Fruit fly (Drosophila melanogaster): ENCODE results near the gene chm.
A peak's percentile ranks its signal among the peaks of the same experiment; 100 is the strongest.

Gene chm

DNA sequence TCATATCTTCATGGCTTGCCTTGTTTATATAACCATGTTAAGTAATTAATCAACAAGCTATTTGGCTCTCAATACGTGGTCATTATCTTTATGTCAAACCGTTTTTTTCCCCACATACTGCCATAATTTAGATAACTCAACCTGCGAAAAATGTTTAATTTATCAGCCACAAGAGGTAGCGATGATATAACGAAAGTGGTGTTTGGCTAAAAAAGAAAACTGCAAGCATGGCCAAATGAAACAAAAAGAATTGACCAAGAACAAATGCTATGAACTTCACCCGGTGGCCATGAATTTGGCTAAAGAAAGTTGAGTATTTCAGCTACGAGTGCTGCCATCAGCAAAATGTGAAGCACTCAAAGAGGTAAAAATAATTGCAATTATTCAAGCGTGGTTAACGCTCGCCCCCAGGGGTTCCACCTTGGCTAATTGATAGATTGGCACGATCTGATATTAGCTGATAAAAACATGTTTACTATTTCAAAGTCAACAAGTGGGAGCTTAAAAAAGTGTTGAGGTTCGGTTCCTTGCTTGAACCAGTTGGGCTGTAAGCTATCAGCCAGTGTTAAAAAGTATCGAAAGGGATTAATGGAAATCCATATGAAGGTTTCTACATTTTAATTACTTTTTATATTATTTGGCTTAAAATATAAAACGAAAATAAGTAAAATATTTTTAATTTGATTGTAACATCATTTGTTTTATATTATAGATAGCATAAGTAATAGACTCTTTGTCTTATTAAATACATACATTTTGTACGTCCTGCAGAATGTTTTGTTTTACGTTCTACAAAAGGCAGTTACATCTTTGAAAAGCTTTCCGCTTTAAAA lies 24.5 kb downstream of the chm start (continued):
- TF ChIP-seq CG13894 (tag; optimal IDR thresholded peaks at IDR 0.05) (peak; percentile 67), CG11504 (tag; optimal IDR thresholded peaks at IDR 0.05) (peak; percentile 66), sima (GFP tag; optimal IDR thresholded peaks at IDR 0.05) (no peak), CG6765 (GFP tag; optimal IDR thresholded peaks at IDR 0.05) (peak; percentile 52), dan (GFP tag; IDR thresholded peaks at IDR 0.05) (no peak), CG18619 (GFP tag; optimal IDR thresholded peaks at IDR 0.05) (peak; percentile 76), ase (GFP tag; IDR thresholded peaks at IDR 0.05) (peak; percentile 72; the same call in 2 of the 3 replicates), onecut (GFP tag; IDR thresholded peaks at IDR 0.05) (peak; percentile 55), vvl (GFP tag; IDR thresholded peaks at IDR 0.05) (peak; percentile 36), CG9727 (GFP tag; optimal IDR thresholded peaks at IDR 0.05) (peak; percentile 49), CG12236 (GFP tag; optimal IDR thresholded peaks at IDR 0.05) (peak; percentile 58), tap (tag; optimal IDR thresholded peaks at IDR 0.05) (peak; percentile 29), pzg (GFP tag; optimal IDR thresholded peaks at IDR 0.05) (peak; percentile 30), CG9609 (GFP tag; optimal IDR thresholded peaks at IDR 0.05) (peak; percentile 49), stc (GFP tag; IDR thresholded peaks at IDR 0.05) (peak; percentile 42; the same call in 1 of the 2 replicates), Dref (GFP tag; IDR thresholded peaks at IDR 0.05) (no peak), CG11456 (GFP tag; IDR thresholded peaks at IDR 0.05) (peak; percentile 88), CG4617 (GFP tag; optimal IDR thresholded peaks at IDR 0.05; ENCODE audit: borderline replicate concordance) (peak; percentile 22), CG7372 (GFP tag; IDR thresholded peaks at IDR 0.05) (peak; percentile 54; the same call in 1 of the 2 replicates), CG15514 (GFP tag; optimal IDR thresholded peaks at IDR 0.05) (peak; percentile 91), mirr (GFP tag; optimal IDR thresholded peaks at IDR 0.05) (peak; percentile 94), zfh2 (GFP tag; optimal IDR thresholded peaks at IDR 0.05) (peak; percentile 70), CG34376 (GFP tag; optimal IDR thresholded peaks at IDR 0.05) (peak; percentile 93), CG11398 (GFP tag; optimal IDR thresholded peaks at IDR 0.05) (peak; percentile 70), CG15269 (tag; optimal IDR thresholded peaks at IDR 0.05) (peak; percentile 68), CHES-1-like (GFP tag; optimal IDR thresholded peaks at IDR 0.05) (peak; percentile 82), CG4730 (GFP tag; IDR thresholded peaks at IDR 0.05) (peak; percentile 61), Chrac-16 (GFP tag; optimal IDR thresholded peaks at IDR 0.05) (no peak), CG13296 (GFP tag; optimal IDR thresholded peaks at IDR 0.05) (peak; percentile 81), Dad (GFP tag; optimal IDR thresholded peaks at IDR 0.05) (peak; percentile 53), Six4 (GFP tag; optimal IDR thresholded peaks at IDR 0.05) (peak; percentile 45), CG1792 (GFP tag; optimal IDR thresholded peaks at IDR 0.05) (peak; percentile 80), Bdp1 (GFP tag; optimal IDR thresholded peaks at IDR 0.05) (peak; percentile 51), Rx (GFP tag; IDR thresholded peaks at IDR 0.05) (no peak), CG14860 (GFP tag; IDR thresholded peaks at IDR 0.05; ENCODE audit: partially characterized antibody) (no peak), shn (GFP tag; optimal IDR thresholded peaks at IDR 0.05) (peak; percentile 64), CG11560 (tag; IDR thresholded peaks at IDR 0.05) (no peak), Stat92E (GFP tag; optimal IDR thresholded peaks at IDR 0.05) (no peak), nau (GFP tag; optimal IDR thresholded peaks at IDR 0.05) (peak; percentile 80), Nf-YA (GFP tag; IDR thresholded peaks at IDR 0.05) (peak; percentile 72), Hmr (GFP tag; optimal IDR thresholded peaks at IDR 0.05) (peak; percentile 89), Taf1 (GFP tag; IDR thresholded peaks at IDR 0.05) (peak; percentile 59; the same call in 1 of the 2 replicates), fru (optimal IDR thresholded peaks at IDR 0.05) (no peak), crc (GFP tag; optimal IDR thresholded peaks at IDR 0.05) (peak; percentile 47), Ets97D (GFP tag; optimal IDR thresholded peaks at IDR 0.05) (peak; percentile 19), CG2120 (GFP tag; optimal IDR thresholded peaks at IDR 0.05) (peak; percentile 78), CG10147 (GFP tag; optimal IDR thresholded peaks at IDR 0.05) (peak; percentile 57), cad (GFP tag; optimal IDR thresholded peaks at IDR 0.05) (no peak), CG16779 (GFP tag; IDR thresholded peaks at IDR 0.05) (peak; percentile 43; the same call in 1 of the 2 replicates), Hmx (GFP tag; optimal IDR thresholded peaks at IDR 0.05) (no peak)

Measured in whole organism, embryonic.